Worm (Caenorhabditis elegans) whole organism, L4/young adult: Measurements from ENCODE around the gene sup-1.

Experiments used
- W03F9.2 ChIP-seq: fragments of 150-350 bp; optimal IDR thresholded peaks from 2 replicates; lab custom pipeline; 2014; ENCODE audit warnings: missing biosample characterization, missing genetic modification characterization
- him-1 ChIP-seq: sonication (generic microtip); optimal IDR thresholded peaks from 2 replicates; lab custom pipeline; 2016; ENCODE audit warnings: missing genotype, missing genetic modification reagents, missing genetic modification characterization, missing compliant biosample characterization

- no peak for TF ChIP-seq him-1
- no peak for TF ChIP-seq W03F9.2
These were observed 4.8 kb upstream of the sup-1 start for ce11 chrIII:11742191-11742590.
